Worm (Caenorhabditis elegans): ENCODE measurements around the gene Y76B12C.6.

- TF ChIP-seq flt-1 (GFP tag; IDR thresholded peaks at IDR 0.05) (no peak), T22C8.4 (GFP tag; IDR thresholded peaks at IDR 0.05) (no peak), ztf-29 (GFP tag; IDR thresholded peaks at IDR 0.05) (no peak), klf-2 (GFP tag; conservative IDR thresholded peaks at IDR 0.05) (no peak), med-1 (GFP tag; optimal IDR thresholded peaks at IDR 0.05; ENCODE audit: insufficient read depth) (no peak), ref-1 (GFP tag; conservative IDR thresholded peaks at IDR 0.05) (no peak), tab-1 (GFP tag; IDR thresholded peaks at IDR 0.05) (no peak), ztf-23 (GFP tag; IDR thresholded peaks at IDR 0.05) (no peak), cog-1 (tag; optimal IDR thresholded peaks at IDR 0.05) (no peak)
Observed at ce11 chrIV:1997762-1998161, 16.6 kb downstream of the Y76B12C.6 start.

Data from whole organism, midembryonic.